Worm (Caenorhabditis elegans): Measurements from ENCODE around the gene srh-28.

DNA sequence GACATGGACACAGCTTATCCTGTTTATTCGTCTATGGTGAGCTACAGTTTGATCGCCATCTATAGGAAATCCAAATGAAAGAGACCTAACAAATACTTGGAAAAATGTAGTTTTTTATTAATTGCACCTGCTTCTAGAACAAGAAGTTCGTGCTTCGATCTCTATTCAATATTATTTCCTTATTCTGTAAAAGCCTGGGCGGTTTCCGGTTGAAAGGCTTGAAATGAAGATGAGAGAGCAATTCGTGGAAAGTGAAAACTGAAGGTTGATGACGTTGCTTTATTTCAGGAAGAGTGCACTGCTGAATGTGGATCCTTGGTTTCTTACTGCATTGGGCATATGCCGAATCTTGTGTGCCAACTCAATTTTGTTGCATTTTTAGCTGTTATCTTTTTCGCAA is 5.1 kb upstream of the srh-28 start:
- TF ChIP-seq snpc-4 (GFP tag; optimal IDR thresholded peaks at IDR 0.05) (no peak), snpc-4 (tag; optimal IDR thresholded peaks at IDR 0.05) (no peak), C06A6.2 (GFP tag; conservative IDR thresholded peaks at IDR 0.05) (no peak), F49E8.2 (tag; optimal IDR thresholded peaks at IDR 0.05; ENCODE audit: insufficient read depth) (no peak), lir-1 (GFP tag; conservative IDR thresholded peaks at IDR 0.05) (no peak), ama-1 (optimal IDR thresholded peaks at IDR 0.05) (no peak), ama-1 (GFP tag; optimal IDR thresholded peaks at IDR 0.05) (no peak), F33H1.4 (GFP tag; IDR thresholded peaks at IDR 0.05) (no peak)
